Fruit fly (Drosophila melanogaster): ENCODE results near the gene ng1.
A peak's percentile ranks its signal among the peaks of the same experiment; 100 is the strongest.

ng1 gene

dm6 chrX:3273557-3273956, 31.3 kb downstream of the ng1 start (continued):
- peak; percentile 68; the same call in 1 of the 3 replicates for TF ChIP-seq CG11456 (GFP tag; IDR thresholded peaks at IDR 0.05)
- no peak for TF ChIP-seq CG2712 (tag; optimal IDR thresholded peaks at IDR 0.05)
- no peak for TF ChIP-seq CG12155 (GFP tag; optimal IDR thresholded peaks at IDR 0.05)
- TF ChIP-seq Bgb (GFP tag; IDR thresholded peaks at IDR 0.05; ENCODE audit: partially characterized antibody): no peak
- no peak for TF ChIP-seq CG17829 (tag; optimal IDR thresholded peaks at IDR 0.05)
- TF ChIP-seq ranshi (GFP tag; IDR thresholded peaks at IDR 0.05): no peak
- no peak for TF ChIP-seq cato (GFP tag; optimal IDR thresholded peaks at IDR 0.05; ENCODE audit: borderline replicate concordance)
- 0 out of 3 replicates have a peak, but pooled peaks have one; percentile 35 for TF ChIP-seq CG11695 (GFP tag; IDR thresholded peaks at IDR 0.05)
- no peak for TF ChIP-seq jumu (GFP tag; optimal IDR thresholded peaks at IDR 0.05)
- no peak for TF ChIP-seq Spps (tag; optimal IDR thresholded peaks at IDR 0.05)
- peak; percentile 14 for TF ChIP-seq CG13296 (GFP tag; optimal IDR thresholded peaks at IDR 0.05)

dm6 chrX:3281958-3282357, 39.7 kb downstream of the ng1 start:
- TF ChIP-seq sr (GFP tag; IDR thresholded peaks at IDR 0.05) (no peak), Poxn (GFP tag; IDR thresholded peaks at IDR 0.05) (no peak), CG6654 (GFP tag; optimal IDR thresholded peaks at IDR 0.05) (no peak), Deaf1 (tag; optimal IDR thresholded peaks at IDR 0.05) (no peak), Rfx (GFP tag; IDR thresholded peaks at IDR 0.05) (peak; percentile 27; the same call in 1 of the 2 replicates), bsh (GFP tag; optimal IDR thresholded peaks at IDR 0.05) (no peak), Fer3 (tag; optimal IDR thresholded peaks at IDR 0.05) (peak; percentile 53), gem (tag; optimal IDR thresholded peaks at IDR 0.05) (peak; percentile 15), H2.0 (GFP tag; IDR thresholded peaks at IDR 0.05) (no peak), Meics (GFP tag; optimal IDR thresholded peaks at IDR 0.05) (peak; percentile 61), CG3281 (GFP tag; optimal IDR thresholded peaks at IDR 0.05) (peak; percentile 60), schlank (tag; optimal IDR thresholded peaks at IDR 0.05) (peak; percentile 31), PHDP (tag; optimal IDR thresholded peaks at IDR 0.05) (peak; percentile 28), CG12769 (tag; optimal IDR thresholded peaks at IDR 0.05) (peak; percentile 24), CG6813 (GFP tag; optimal IDR thresholded peaks at IDR 0.05) (peak; percentile 53), CG8290 (GFP tag; optimal IDR thresholded peaks at IDR 0.05) (no peak), CG8290 (tag; optimal IDR thresholded peaks at IDR 0.05) (peak in 1 of 2 experiments; percentile 67), Nf-YB (GFP tag; optimal IDR thresholded peaks at IDR 0.05) (no peak), CrebB (tag; optimal IDR thresholded peaks at IDR 0.05) (no peak), CG11695 (GFP tag; IDR thresholded peaks at IDR 0.05) (no peak), HHEX (GFP tag; optimal IDR thresholded peaks at IDR 0.05) (peak; percentile 13), D19B (GFP tag; optimal IDR thresholded peaks at IDR 0.05) (peak; percentile 2), fd3F (GFP tag; optimal IDR thresholded peaks at IDR 0.05) (peak; percentile 41), CG10979 (tag; optimal IDR thresholded peaks at IDR 0.05) (no peak), lab (GFP tag; optimal IDR thresholded peaks at IDR 0.05) (peak; percentile 69), CG9817 (tag; optimal IDR thresholded peaks at IDR 0.05) (peak; percentile 30), CG4282 (GFP tag; optimal IDR thresholded peaks at IDR 0.05) (no peak), CG18599 (GFP tag; optimal IDR thresholded peaks at IDR 0.05) (peak; percentile 68), sima (GFP tag; optimal IDR thresholded peaks at IDR 0.05) (no peak), CG6765 (GFP tag; optimal IDR thresholded peaks at IDR 0.05) (peak; percentile 44), CG6791 (GFP tag; IDR thresholded peaks at IDR 0.05; ENCODE audit: partially characterized antibody) (no peak), B-H2 (GFP tag; optimal IDR thresholded peaks at IDR 0.05) (peak; percentile 17), wdn (GFP tag; IDR thresholded peaks at IDR 0.05) (no peak), CG15514 (GFP tag; optimal IDR thresholded peaks at IDR 0.05) (peak; percentile 53), vnd (GFP tag; IDR thresholded peaks at IDR 0.05; ENCODE audit: partially characterized antibody) (no peak), caup (GFP tag; optimal IDR thresholded peaks at IDR 0.05; ENCODE audit: severe bottlenecking) (peak; percentile 67), Dip2 (GFP tag; IDR thresholded peaks at IDR 0.05) (no peak), CG18262 (tag; optimal IDR thresholded peaks at IDR 0.05) (no peak), CG12071 (GFP tag; optimal IDR thresholded peaks at IDR 0.05) (peak; percentile 32)

Measured in whole organism, embryonic.